Fruit fly (Drosophila melanogaster): ENCODE results near the gene Ddrgk1.

DNA sequence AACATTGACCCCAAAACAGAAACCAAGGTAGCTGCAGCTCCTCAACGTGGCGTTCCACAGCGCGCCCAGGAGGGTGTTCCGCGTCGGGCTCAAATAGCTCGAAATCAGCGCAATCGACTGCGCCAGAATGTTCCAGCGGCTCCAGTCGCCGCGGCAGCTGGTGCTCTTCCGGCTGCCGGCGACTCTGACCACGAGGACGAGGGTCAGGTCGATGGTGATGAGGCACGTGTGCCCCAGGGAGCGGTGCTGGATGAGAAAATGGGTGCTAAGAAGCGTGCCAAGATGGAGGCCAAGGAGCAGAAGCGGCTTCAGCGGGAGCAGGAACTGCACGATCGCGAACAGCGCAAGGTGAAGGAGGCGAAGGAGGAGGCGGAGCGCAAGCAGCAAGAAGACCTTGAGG is 411 bp downstream of the Ddrgk1 start:
- TF ChIP-seq CTCF (optimal IDR thresholded peaks at IDR 0.05) (no peak), CG8478 (optimal IDR thresholded peaks at IDR 0.05) (no peak)
